Worm (Caenorhabditis elegans): ENCODE measurements around the gene snpc-3.1.
"Not testable (repeated sequence)": the region's sequence is repeated elsewhere in the genome, so short reads cannot be mapped to it uniquely, and the experiment has no call there.

Gene snpc-3.1

ce11 chrIV:5464403-5464802 is 21.7 kb downstream of the snpc-3.1 start, which contains the start of gene Y52D5A.2:
Gene Y52D5A.2 (minus strand): TSS chrIV:5464503.
- TF ChIP-seq mls-2, lin-13, mab-5 (tag; optimal IDR thresholded peaks at IDR 0.05): not testable (repeated sequence)

ce11 chrIV:5462820-5463219 is 23.2 kb downstream of the snpc-3.1 start:
- TF ChIP-seq nhr-237 (tag; optimal IDR thresholded peaks at IDR 0.05) (no peak), mab-5 (tag; optimal IDR thresholded peaks at IDR 0.05) (no peak), lsy-2 (tag; optimal IDR thresholded peaks at IDR 0.05) (no peak), nhr-76 (tag; optimal IDR thresholded peaks at IDR 0.05) (no peak), lin-32 (GFP tag; optimal IDR thresholded peaks at IDR 0.05) (no peak), ceh-43 (GFP tag; optimal IDR thresholded peaks at IDR 0.05) (no peak), pha-4 (tag; optimal IDR thresholded peaks at IDR 0.05) (no peak), nhr-12 (tag; optimal IDR thresholded peaks at IDR 0.05) (no peak), sptf-1 (tag; optimal IDR thresholded peaks at IDR 0.05) (no peak), sem-2 (GFP tag; optimal IDR thresholded peaks at IDR 0.05) (no peak), unc-62 (GFP tag; optimal IDR thresholded peaks at IDR 0.05) (no peak), ztf-11 (tag; optimal IDR thresholded peaks at IDR 0.05) (no peak), zip-8 (tag; optimal IDR thresholded peaks at IDR 0.05) (no peak)

ce11 chrIV:5455999-5456398 is 30.1 kb downstream of the snpc-3.1 start, which contains the start of gene Y4C6A.3:
Gene Y4C6A.3 (minus strand): TSS chrIV:5456099.
- TF ChIP-seq nhr-28, elt-3, hlh-1 (tag; optimal IDR thresholded peaks at IDR 0.05): not testable (repeated sequence)

- no peak for TF ChIP-seq unc-120 (tag; optimal IDR thresholded peaks at IDR 0.05; ENCODE audit: poor library complexity, severe bottlenecking)
- TF ChIP-seq sptf-1 (tag; optimal IDR thresholded peaks at IDR 0.05) = no peak
- TF ChIP-seq flh-1 (GFP tag; optimal IDR thresholded peaks at IDR 0.05) = no peak
- TF ChIP-seq drap-1 (GFP tag; optimal IDR thresholded peaks at IDR 0.05) = no peak
- no peak for TF ChIP-seq snpc-4 (tag; optimal IDR thresholded peaks at IDR 0.05)
- no peak for TF ChIP-seq blmp-1 (tag; optimal IDR thresholded peaks at IDR 0.05)
- no peak for TF ChIP-seq ceh-39 (tag; optimal IDR thresholded peaks at IDR 0.05)
- TF ChIP-seq pha-4 (tag; optimal IDR thresholded peaks at IDR 0.05) = no peak
- no peak for TF ChIP-seq ham-2 (GFP tag; optimal IDR thresholded peaks at IDR 0.05)
- TF ChIP-seq nhr-2 (tag; optimal IDR thresholded peaks at IDR 0.05) = no peak
- TF ChIP-seq tbx-8 (GFP tag; optimal IDR thresholded peaks at IDR 0.05) = no peak
- no peak for TF ChIP-seq ceh-43 (GFP tag; optimal IDR thresholded peaks at IDR 0.05)
- no peak for TF ChIP-seq lin-13 (tag; optimal IDR thresholded peaks at IDR 0.05)
- TF ChIP-seq ceh-83 (GFP tag; optimal IDR thresholded peaks at IDR 0.05) = no peak
Observed at ce11 chrIV:5452667-5453066, 33.4 kb downstream of the snpc-3.1 start, which contains the start of gene Y4C6A.4. Gene Y4C6A.4 (plus strand): TSS chrIV:5452967.

ce11 chrIV:5438705-5439104 is 47.4 kb downstream of the snpc-3.1 start, which contains the start of gene mgl-3:
Gene mgl-3 (plus strand): TSS chrIV:5439005.
- TF ChIP-seq bed-3 (GFP tag; optimal IDR thresholded peaks at IDR 0.05) (no peak), ceh-39 (tag; optimal IDR thresholded peaks at IDR 0.05) (no peak), ces-1 (GFP tag; optimal IDR thresholded peaks at IDR 0.05) (no peak), nhr-237 (tag; optimal IDR thresholded peaks at IDR 0.05) (no peak), ham-2 (GFP tag; optimal IDR thresholded peaks at IDR 0.05) (no peak), elt-3 (tag; optimal IDR thresholded peaks at IDR 0.05) (no peak), elt-1 (tag; optimal IDR thresholded peaks at IDR 0.05; ENCODE audit: borderline replicate concordance, insufficient read depth) (no peak), unc-120 (tag; optimal IDR thresholded peaks at IDR 0.05; ENCODE audit: poor library complexity, severe bottlenecking) (no peak), nhr-76 (tag; optimal IDR thresholded peaks at IDR 0.05) (no peak), lin-32 (GFP tag; optimal IDR thresholded peaks at IDR 0.05) (no peak)
